Worm (Caenorhabditis elegans) whole organism, L3 larva: ENCODE data around the gene nhr-252.

Experiments used
- lin-15B ChIP-seq: fragments of 150-350 bp; optimal IDR thresholded peaks from 2 replicates; lab custom pipeline; 2014; ENCODE audit warnings: missing biosample characterization, missing genetic modification characterization
- nhr-237 ChIP-seq: fragments of 150-350 bp; optimal IDR thresholded peaks from 2 replicates; lab custom pipeline; 2014; ENCODE audit warnings: missing biosample characterization, missing genetic modification characterization
- nhr-76 ChIP-seq: fragments of 150-350 bp; sonication (generic microtip); optimal IDR thresholded peaks from 5 replicates; lab custom pipeline; 2014; ENCODE audit warnings: missing biosample characterization, missing genetic modification characterization
- zag-1 ChIP-seq: fragments of 150-350 bp; optimal IDR thresholded peaks from 2 replicates; lab custom pipeline; 2014; ENCODE audit warnings: missing biosample characterization, missing genetic modification characterization

ce11 chrV:453569-453968, 49.1 kb downstream of the nhr-252 start, which contains the start of gene nhr-98:
- no peak for TF ChIP-seq nhr-76
- TF ChIP-seq lin-15B (tag; lab: Kevin White, UChicago): no peak
- no peak for TF ChIP-seq zag-1 (tag; lab: Kevin White, UChicago)
- TF ChIP-seq nhr-237 (tag; lab: Kevin White, UChicago): no peak
